Worm (Caenorhabditis elegans): ENCODE results near the gene nipi-3.

The nipi-3 gene

DNA sequence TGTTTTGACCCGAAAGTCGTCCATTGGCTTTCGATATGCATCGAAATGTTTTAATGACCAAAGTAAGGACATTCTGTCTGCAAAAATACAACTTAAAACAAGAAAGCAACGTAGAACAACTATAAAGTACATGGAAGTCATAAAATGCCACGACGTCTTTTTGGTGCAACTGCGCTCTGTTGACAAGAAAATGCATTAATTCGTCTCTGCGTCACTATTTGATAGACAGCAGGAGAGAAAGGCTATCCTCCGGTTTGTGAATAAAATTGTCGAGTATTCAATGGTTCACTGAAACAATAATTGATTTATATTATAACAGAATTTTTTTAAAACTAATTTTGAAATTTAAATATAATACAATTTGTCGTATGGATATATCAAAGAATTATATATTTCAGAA, 8.7 kb downstream of the nipi-3 start, which contains the start of gene ergi-3 (continued):
- no peak for TF ChIP-seq daf-19 (GFP tag; conservative IDR thresholded peaks at IDR 0.05)
- peak; percentile 81 for TF ChIP-seq dve-1 (tag; optimal IDR thresholded peaks at IDR 0.05; ENCODE audit: insufficient read depth)
- peak; percentile 11; the same call in 1 of the 2 replicates for TF ChIP-seq ctbp-1 (GFP tag; IDR thresholded peaks at IDR 0.05)
- TF ChIP-seq F37D6.2 (tag; optimal IDR thresholded peaks at IDR 0.05) = no peak
- peak; percentile 59 for TF ChIP-seq hlh-11 (tag; optimal IDR thresholded peaks at IDR 0.05)
- TF ChIP-seq ztf-11 (tag; optimal IDR thresholded peaks at IDR 0.05) = no peak
- TF ChIP-seq hif-1 (tag; optimal IDR thresholded peaks at IDR 0.05) = peak in 1 of 2 experiments; percentile 15
- TF ChIP-seq nhr-11 (tag; optimal IDR thresholded peaks at IDR 0.05) = peak; percentile 3

DNA sequence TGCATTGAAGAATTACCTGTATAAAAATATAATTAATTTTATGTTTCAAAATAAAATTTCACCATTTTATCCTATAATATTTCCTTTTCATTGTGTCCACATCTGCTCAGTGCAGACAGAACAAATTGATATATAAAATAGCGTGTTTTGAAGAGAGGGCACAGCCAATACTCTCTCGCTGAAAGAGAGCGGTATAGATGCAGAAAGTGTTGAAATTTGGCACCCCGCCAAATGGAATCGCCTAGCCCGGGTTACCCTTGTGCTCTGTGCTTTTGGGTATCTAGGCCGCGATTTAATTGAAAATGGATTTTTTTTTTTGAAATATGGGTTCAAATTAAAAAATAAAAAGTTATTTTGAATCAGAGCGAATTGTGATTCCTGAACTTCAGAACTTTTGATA, 9.4 kb downstream of the nipi-3 start:
- TF ChIP-seq mes-2 (tag; optimal IDR thresholded peaks at IDR 0.05; ENCODE audit: poor library complexity, severe bottlenecking) (peak; percentile 40), daf-16 (GFP tag; optimal IDR thresholded peaks at IDR 0.05) (no peak), daf-16 (tag; optimal IDR thresholded peaks at IDR 0.05) (peak; percentile 4), aha-1 (tag) (peak; percentile 57), spr-1 (tag; optimal IDR thresholded peaks at IDR 0.05) (no peak), dmd-6 (GFP tag; IDR thresholded peaks at IDR 0.05) (0 out of 2 replicates have a peak, but pooled peaks have one; percentile 17), nhr-6 (tag; optimal IDR thresholded peaks at IDR 0.05) (no peak), unc-62 (GFP tag; optimal IDR thresholded peaks at IDR 0.05 in 1 of 2) (no peak), unc-62 (tag; optimal IDR thresholded peaks at IDR 0.05) (no peak), mxl-2 (GFP tag; conservative IDR thresholded peaks at IDR 0.05) (no peak), hlh-11 (tag; optimal IDR thresholded peaks at IDR 0.05) (peak; percentile 35), lin-13 (GFP tag; optimal IDR thresholded peaks at IDR 0.05) (no peak), lsy-2 (tag; optimal IDR thresholded peaks at IDR 0.05) (peak in 1 of 2 experiments; percentile 43), dve-1 (tag; optimal IDR thresholded peaks at IDR 0.05; ENCODE audit: insufficient read depth) (peak; percentile 58), cey-2 (tag; optimal IDR thresholded peaks at IDR 0.05; ENCODE audit: borderline replicate concordance, insufficient read depth) (no peak), nhr-111 (GFP tag; optimal IDR thresholded peaks at IDR 0.05) (no peak), mep-1 (tag; optimal IDR thresholded peaks at IDR 0.05) (peak; percentile 22), nhr-10 (tag; optimal IDR thresholded peaks at IDR 0.05) (no peak), hlh-30 (tag; optimal IDR thresholded peaks at IDR 0.05; ENCODE audit: insufficient read depth) (peak; percentile 3), nhr-102 (tag; optimal IDR thresholded peaks at IDR 0.05) (no peak), tag-97 (GFP tag; IDR thresholded peaks at IDR 0.05) (no peak)

DNA sequence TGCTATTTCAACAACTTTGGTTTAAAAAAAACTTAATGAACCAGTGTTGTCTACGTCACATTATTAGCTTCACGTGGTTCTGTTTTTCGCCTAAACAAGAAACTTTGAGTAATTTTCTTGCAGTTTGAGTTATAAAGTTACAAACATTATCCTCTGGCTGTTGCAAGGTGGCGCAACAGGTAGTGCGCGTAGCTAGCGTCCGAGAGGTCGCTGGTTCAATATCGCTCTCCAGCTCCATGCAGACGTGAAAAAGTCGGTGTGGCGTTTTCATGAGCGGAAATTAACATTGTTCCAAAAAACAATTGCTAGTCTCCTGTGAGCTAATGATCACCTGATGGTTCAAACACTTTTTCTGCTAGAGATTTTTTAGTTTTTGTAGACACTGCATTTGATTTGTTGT, 11.5 kb downstream of the nipi-3 start:
- no peak for TF ChIP-seq ZK337.2 (GFP tag; IDR thresholded peaks at IDR 0.05)
- no peak for TF ChIP-seq spr-3 (GFP tag; optimal IDR thresholded peaks at IDR 0.05)
- no peak for TF ChIP-seq arid-1 (GFP tag; conservative IDR thresholded peaks at IDR 0.05)
- peak in 1 of 2 experiments; percentile 52 for TF ChIP-seq daf-16 (GFP tag; optimal IDR thresholded peaks at IDR 0.05)
- peak; percentile 50 for TF ChIP-seq daf-16 (tag; optimal IDR thresholded peaks at IDR 0.05)
- no peak for TF ChIP-seq madf-5 (GFP tag; IDR thresholded peaks at IDR 0.05)
- no peak for TF ChIP-seq egl-27 (tag; optimal IDR thresholded peaks at IDR 0.05)
- TF ChIP-seq hlh-30 (tag; optimal IDR thresholded peaks at IDR 0.05; ENCODE audit: insufficient read depth) = peak; percentile 48
- 0 out of 2 replicates have a peak, but pooled peaks have one; percentile 33 for TF ChIP-seq ceh-20 (GFP tag; IDR thresholded peaks at IDR 0.05)
- no peak for TF ChIP-seq spr-1 (tag; optimal IDR thresholded peaks at IDR 0.05)
- no peak for TF ChIP-seq zfp-2 (tag; optimal IDR thresholded peaks at IDR 0.05)
- TF ChIP-seq nhr-77 (tag; optimal IDR thresholded peaks at IDR 0.05) = no peak
- TF ChIP-seq ceh-44 (GFP tag; IDR thresholded peaks at IDR 0.05) = no peak
- no peak for TF ChIP-seq rbr-2 (tag; optimal IDR thresholded peaks at IDR 0.05)
- TF ChIP-seq F37D6.2 (tag; optimal IDR thresholded peaks at IDR 0.05) = no peak
- no peak for TF ChIP-seq daf-8 (GFP tag; IDR thresholded peaks at IDR 0.05)
- no peak for TF ChIP-seq mxl-2 (GFP tag; conservative IDR thresholded peaks at IDR 0.05)
- 0 out of 2 replicates have a peak, but pooled peaks have one; percentile 21 for TF ChIP-seq tra-1 (GFP tag; IDR thresholded peaks at IDR 0.05)
- TF ChIP-seq lin-29 (GFP tag; IDR thresholded peaks at IDR 0.05) = no peak
- peak; percentile 36; the same call in 1 of the 2 replicates for TF ChIP-seq T26A8.4 (GFP tag; IDR thresholded peaks at IDR 0.05)
- no peak for TF ChIP-seq madf-9 (GFP tag; conservative IDR thresholded peaks at IDR 0.05)
- no peak for TF ChIP-seq gei-8 (GFP tag; optimal IDR thresholded peaks at IDR 0.05)
- 0 out of 2 replicates have a peak, but pooled peaks have one; percentile 48 for TF ChIP-seq Y105C5A.15 (GFP tag; IDR thresholded peaks at IDR 0.05)
- TF ChIP-seq tag-97 (GFP tag; IDR thresholded peaks at IDR 0.05) = no peak
- no peak for TF ChIP-seq fkh-10 (GFP tag; optimal IDR thresholded peaks at IDR 0.05)
- no peak for TF ChIP-seq daf-12 (tag; optimal IDR thresholded peaks at IDR 0.05)
- TF ChIP-seq nhr-111 (GFP tag; optimal IDR thresholded peaks at IDR 0.05) = no peak
- no peak for TF ChIP-seq ztf-7 (tag; optimal IDR thresholded peaks at IDR 0.05)
- TF ChIP-seq nhr-6 (tag; optimal IDR thresholded peaks at IDR 0.05) = no peak

Data from whole organism, L4 larva.